Fruit fly (Drosophila melanogaster) whole organism, wandering third instar larva: ENCODE data around the gene CG6729.

ENCODE experiments used
- Abd-B ChIP-seq: fragments of >200 bp; optimal IDR thresholded peaks from 2 replicates; lab custom pipeline; 2017; ENCODE audit warnings: missing biosample characterization, missing genetic modification characterization
- CG32264 ChIP-seq: fragments of 200-800 bp; sonication (Bioruptor generic); optimal IDR thresholded peaks from 2 replicates; lab custom pipeline; 2016; ENCODE audit warnings: missing biosample characterization, missing genetic modification characterization
- CG9705 ChIP-seq: fragments of 200-800 bp; sonication (Bioruptor generic); optimal IDR thresholded peaks from 2 replicates; lab custom pipeline; 2018; ENCODE audit warnings: missing biosample characterization, mild to moderate bottlenecking, missing genetic modification characterization
- CrebA ChIP-seq: fragments of 200-800 bp; sonication (Bioruptor generic); optimal IDR thresholded peaks from 2 replicates; lab custom pipeline; 2016; ENCODE audit warnings: missing biosample characterization, mild to moderate bottlenecking, missing genetic modification characterization, borderline replicate concordance
- Dfd ChIP-seq: fragments of >200 bp; optimal IDR thresholded peaks from 2 replicates; lab custom pipeline; 2017; ENCODE audit warnings: missing biosample characterization, missing genetic modification characterization
- Dif ChIP-seq: fragments of 200-275, 200-300 bp; sonication (Bioruptor generic); optimal IDR thresholded peaks from 2 replicates; lab custom pipeline; 2018; ENCODE audit warnings: missing biosample characterization, missing genetic modification characterization; ENCODE audit not compliant: partially characterized antibody
- GATAd ChIP-seq: sonication (Bioruptor generic); optimal IDR thresholded peaks from 2 replicates; lab custom pipeline; 2016; ENCODE audit warnings: missing biosample characterization, missing genetic modification characterization
- HLH106 ChIP-seq: fragments of 200-800 bp; optimal IDR thresholded peaks from 3 replicates; lab custom pipeline; 2019; ENCODE audit warnings: missing biosample characterization, mild to moderate bottlenecking, missing genetic modification characterization, moderate library complexity
- Hnf4 ChIP-seq: fragments of 200-800 bp; sonication (Bioruptor generic); optimal IDR thresholded peaks from 2 replicates; lab custom pipeline; 2016; ENCODE audit warnings: missing biosample characterization, mild to moderate bottlenecking, missing genetic modification characterization
- Hr83 ChIP-seq: fragments of 200-300 bp; sonication (Bioruptor generic); optimal IDR thresholded peaks from 2 replicates; lab custom pipeline; 2016; ENCODE audit warnings: missing biosample characterization, mild to moderate bottlenecking, missing genetic modification characterization, moderate library complexity; ENCODE audit not compliant: poor library complexity, severe bottlenecking
- Jra ChIP-seq: sonication (Bioruptor generic); optimal IDR thresholded peaks from 2 replicates; lab custom pipeline; 2016; ENCODE audit warnings: missing biosample characterization, missing genetic modification characterization
- Myc ChIP-seq: fragments of >200 bp; optimal IDR thresholded peaks from 2 replicates; lab custom pipeline; 2017
- OdsH ChIP-seq: fragments of 200-800 bp; sonication (Bioruptor generic); optimal IDR thresholded peaks from 2 replicates; lab custom pipeline; 2016; ENCODE audit warnings: missing biosample characterization, mild to moderate bottlenecking, missing genetic modification characterization
- Rel ChIP-seq, 2 experiments: fragments of 200-800 bp; sonication (Bioruptor generic) in 1 of 2; optimal IDR thresholded peaks; 2 replicates in 1 of 2; 3 replicates in 1 of 2; lab custom pipeline; 2016 to 2019; ENCODE audit warnings: mild to moderate bottlenecking in 2 of 2, missing biosample characterization in 2 of 2, missing genetic modification characterization in 2 of 2, moderate library complexity in 1 of 2
- Sp1 ChIP-seq: fragments of 200-800 bp; sonication (Bioruptor generic); optimal IDR thresholded peaks from 3 replicates; lab custom pipeline; 2019; ENCODE audit warnings: missing biosample characterization, mild to moderate bottlenecking, missing genetic modification characterization, moderate library complexity
- Vsx2 ChIP-seq: fragments of 200-300, 225-300 bp; sonication (Bioruptor generic); optimal IDR thresholded peaks from 2 replicates; lab custom pipeline; 2018; ENCODE audit warnings: missing biosample characterization, missing genetic modification characterization; ENCODE audit not compliant: partially characterized antibody
- br ChIP-seq: fragments of 200-800 bp; sonication (Bioruptor generic); optimal IDR thresholded peaks from 2 replicates; lab custom pipeline; 2016; ENCODE audit warnings: missing biosample characterization, missing genetic modification characterization
- brk ChIP-seq: fragments of 200-800 bp; sonication (Bioruptor generic); optimal IDR thresholded peaks from 2 replicates; lab custom pipeline; 2016; ENCODE audit warnings: missing biosample characterization, mild to moderate bottlenecking, missing genetic modification characterization
- dl ChIP-seq, 2 experiments: fragments of 175-275, 200-275 bp in 1 of 2; fragments of 200-275 bp in 1 of 2; sonication (Bioruptor generic); optimal IDR thresholded peaks; lab custom pipeline; 2018; ENCODE audit warnings: mild to moderate bottlenecking in 2 of 2, missing biosample characterization in 2 of 2, missing genetic modification characterization in 2 of 2, moderate library complexity in 2 of 2; ENCODE audit not compliant: partially characterized antibody in 2 of 2, insufficient read depth in 1 of 2
- dsf ChIP-seq: sonication (Bioruptor generic); optimal IDR thresholded peaks from 2 replicates; lab custom pipeline; 2016; ENCODE audit warnings: missing biosample characterization, missing genetic modification characterization, borderline replicate concordance
- ey ChIP-seq: fragments of 200-800 bp; sonication (Bioruptor generic); optimal IDR thresholded peaks from 2 replicates; lab custom pipeline; 2016; ENCODE audit warnings: missing biosample characterization, missing genetic modification characterization
- foxo ChIP-seq, 2 experiments: fragments of 200-800 bp; sonication (Bioruptor generic); optimal IDR thresholded peaks; 2 replicates in 1 of 2; 3 replicates in 1 of 2; lab custom pipeline; 2016 to 2017; ENCODE audit warnings: missing biosample characterization in 2 of 2, missing genetic modification characterization in 2 of 2
- h ChIP-seq: fragments of 200-800 bp; sonication (Bioruptor generic); optimal IDR thresholded peaks from 3 replicates; lab custom pipeline; 2016; ENCODE audit warnings: missing biosample characterization, mild to moderate bottlenecking, missing genetic modification characterization
- psq ChIP-seq: fragments of 200-800 bp; sonication (Bioruptor generic); optimal IDR thresholded peaks from 3 replicates; lab custom pipeline; 2017; ENCODE audit warnings: missing biosample characterization, mild to moderate bottlenecking, missing genetic modification characterization, moderate library complexity
- rgr ChIP-seq: fragments of 200-800 bp; sonication (Bioruptor generic); optimal IDR thresholded peaks from 3 replicates; lab custom pipeline; 2016; ENCODE audit warnings: missing biosample characterization, mild to moderate bottlenecking, missing genetic modification characterization
- sv ChIP-seq: fragments of 200-800 bp; sonication (Bioruptor generic); optimal IDR thresholded peaks from 3 replicates; lab custom pipeline; 2016; ENCODE audit warnings: missing biosample characterization, missing genetic modification characterization
- usp ChIP-seq: fragments of >200 bp; optimal IDR thresholded peaks from 2 replicates; lab custom pipeline; 2017; ENCODE audit warnings: missing biosample characterization, missing genetic modification characterization
- woc ChIP-seq: sonication (Bioruptor generic); optimal IDR thresholded peaks from 2 replicates; lab custom pipeline; 2016; ENCODE audit warnings: missing biosample characterization, mild to moderate bottlenecking, missing genetic modification characterization

CG6729 gene

DNA sequence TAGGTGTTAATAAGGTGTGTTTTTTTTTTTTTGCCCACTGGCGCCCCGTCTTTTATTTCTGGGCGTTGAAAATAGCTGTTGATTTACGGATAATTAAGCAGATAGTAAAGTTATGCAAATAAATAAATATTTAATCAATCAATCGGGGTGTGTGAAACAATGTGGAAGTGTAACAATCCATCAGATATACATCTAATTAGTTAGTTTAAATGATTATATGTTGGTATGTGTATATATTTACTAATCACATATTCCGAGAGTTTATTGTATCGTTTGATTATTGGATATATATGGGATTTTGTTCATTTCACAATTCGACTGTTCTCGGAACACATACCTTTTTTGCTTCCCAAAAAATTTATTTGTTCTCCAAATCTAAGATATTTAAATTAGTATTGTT lies 46.2 kb upstream of the CG6729 start, which contains the start of gene CG31870:
Gene CG31870 (plus strand): TSS at position 301 of the 400 bp plus-strand sequence.
- TF ChIP-seq Myc (no peak), woc (GFP tag; lab: Kevin White, UChicago) (no peak), OdsH (no peak)

DNA sequence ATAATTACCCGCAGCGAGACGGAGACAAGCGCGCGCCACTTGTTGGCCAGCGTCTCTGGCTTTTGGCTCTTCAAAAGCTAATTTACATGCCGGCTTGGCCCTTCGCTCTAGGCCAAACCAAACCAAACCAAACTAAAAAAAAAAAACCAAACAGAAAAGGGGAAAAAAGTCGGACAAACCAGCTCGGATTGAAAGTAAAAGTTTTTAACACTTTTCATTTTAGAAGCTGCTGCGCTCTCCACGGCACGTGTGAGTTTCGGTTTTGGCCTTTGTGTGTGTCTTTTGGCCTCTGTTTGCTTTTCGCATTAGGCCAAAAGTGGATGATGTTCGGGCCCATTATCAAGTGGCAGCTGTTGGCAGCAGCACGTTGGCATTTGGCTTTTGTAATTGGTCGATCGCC lies 37.5 kb upstream of the CG6729 start:
- no peak for TF ChIP-seq Jra (GFP tag; lab: Kevin White, UChicago)
- no peak for TF ChIP-seq CG9705 (GFP tag; lab: Kevin White, UChicago)
- no peak for TF ChIP-seq h (GFP tag; lab: Kevin White, UChicago)
- TF ChIP-seq Vsx2, result no peak
- TF ChIP-seq ey (GFP tag; lab: Kevin White, UChicago), result no peak

DNA sequence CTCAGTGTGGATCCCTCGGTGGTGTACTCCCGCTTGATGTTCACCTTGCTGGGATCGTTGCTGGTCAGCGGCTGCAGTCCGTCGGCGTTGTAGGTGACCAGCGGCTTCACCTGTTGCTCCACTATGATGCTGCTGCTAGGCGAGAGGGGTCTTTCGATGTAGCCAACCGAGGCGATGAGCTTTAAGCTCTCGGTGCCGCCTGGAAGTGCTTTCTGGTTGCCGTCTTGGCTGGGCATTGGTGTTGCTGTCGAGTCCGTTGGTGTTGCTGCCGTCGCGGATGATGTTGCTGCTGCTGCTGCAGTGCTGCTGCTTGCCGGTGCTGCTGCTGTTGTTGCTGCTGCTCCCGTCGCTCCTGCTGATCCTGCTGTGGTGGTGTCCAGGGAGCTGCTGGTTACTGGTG lies 30.3 kb upstream of the CG6729 start:
- no peak for TF ChIP-seq Abd-B (GFP tag; lab: Kevin White, UChicago)
- TF ChIP-seq OdsH, result no peak
- TF ChIP-seq HLH106 (tag; lab: Kevin White, UChicago), result no peak
- no peak for TF ChIP-seq woc (GFP tag; lab: Kevin White, UChicago)
- TF ChIP-seq sv, result no peak
- no peak for TF ChIP-seq Hnf4
- no peak for TF ChIP-seq Hr83 (GFP tag; lab: Kevin White, UChicago)
- no peak for TF ChIP-seq Dfd (GFP tag; lab: Kevin White, UChicago)
- no peak for TF ChIP-seq Vsx2
- no peak for TF ChIP-seq Sp1 (GFP tag; lab: Kevin White, UChicago)
- no peak for TF ChIP-seq dl (GFP tag; optimal IDR thresholded peaks at IDR 0.05; lab: Kevin White, UChicago; ENCODE audit: insufficient read depth in 1 of 2, partially characterized antibody in 2 of 2)
- TF ChIP-seq, all 38 proteins: peak for 0

DNA sequence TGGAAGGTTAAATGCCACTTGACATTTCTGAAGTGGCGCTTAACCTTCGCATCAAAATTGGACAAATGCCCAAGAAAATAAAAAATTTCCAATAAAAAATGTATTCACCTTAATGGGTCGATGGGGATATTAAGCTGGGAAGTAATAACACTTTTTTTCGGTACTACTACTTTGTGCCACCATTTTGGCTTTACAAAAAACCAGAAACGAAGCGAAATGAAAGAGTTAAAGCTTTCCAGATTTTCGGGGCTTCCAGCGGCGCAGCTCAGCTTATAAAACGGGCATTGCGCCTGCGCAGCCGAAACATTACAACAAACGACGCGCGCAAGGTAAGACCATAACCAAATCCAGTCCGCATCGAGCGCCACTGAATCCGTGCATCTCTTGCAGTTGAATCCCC lies 26.8 kb upstream of the CG6729 start, which contains the start of gene CG17127:
Gene CG17127 (plus strand): TSS at position 301 of the 400 bp plus-strand sequence.
- TF ChIP-seq dsf (GFP tag; lab: Kevin White, UChicago) (no peak), Myc (no peak), CrebA (GFP tag; lab: Kevin White, UChicago) (no peak)

DNA sequence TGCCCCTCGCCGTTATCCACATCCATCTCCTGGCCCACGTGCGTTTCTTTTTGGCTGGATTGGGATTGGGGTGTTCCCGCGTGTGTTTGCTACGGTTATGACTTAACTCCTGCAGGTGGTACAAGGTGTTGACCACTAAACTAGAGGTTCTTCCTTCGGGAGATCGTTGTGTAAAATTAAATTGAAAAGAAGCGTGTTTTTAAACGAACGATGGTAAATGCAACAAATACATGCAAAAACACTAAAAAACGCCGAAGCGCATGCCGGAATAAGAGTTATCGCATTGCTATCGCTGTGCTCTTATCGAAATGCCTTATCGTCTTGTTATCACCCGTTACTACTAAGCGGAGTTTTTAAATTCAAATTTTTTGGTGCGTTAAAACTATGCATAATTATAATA lies 26.0 kb upstream of the CG6729 start, which contains the start of gene CG6724:
Gene CG6724 (minus strand): TSS at position 245 of the 400 bp plus-strand sequence.
- no peak for TF ChIP-seq Rel (GFP tag; optimal IDR thresholded peaks at IDR 0.05; lab: Kevin White, UChicago)
- TF ChIP-seq Rel (tag; optimal IDR thresholded peaks at IDR 0.05; lab: Kevin White, UChicago), result no peak
- TF ChIP-seq CG32264 (GFP tag; lab: Kevin White, UChicago), result no peak
- no peak for TF ChIP-seq CrebA (GFP tag; lab: Kevin White, UChicago)
- TF ChIP-seq brk (GFP tag; lab: Kevin White, UChicago), result no peak
- TF ChIP-seq GATAd (GFP tag; lab: Kevin White, UChicago), result no peak
- TF ChIP-seq psq (GFP tag; lab: Kevin White, UChicago), result no peak
- no peak for TF ChIP-seq usp (GFP tag; lab: Kevin White, UChicago)
- no peak for TF ChIP-seq Dif (GFP tag; lab: Kevin White, UChicago)
- no peak for TF ChIP-seq foxo (GFP tag; optimal IDR thresholded peaks at IDR 0.05; lab: Kevin White, UChicago)

DNA sequence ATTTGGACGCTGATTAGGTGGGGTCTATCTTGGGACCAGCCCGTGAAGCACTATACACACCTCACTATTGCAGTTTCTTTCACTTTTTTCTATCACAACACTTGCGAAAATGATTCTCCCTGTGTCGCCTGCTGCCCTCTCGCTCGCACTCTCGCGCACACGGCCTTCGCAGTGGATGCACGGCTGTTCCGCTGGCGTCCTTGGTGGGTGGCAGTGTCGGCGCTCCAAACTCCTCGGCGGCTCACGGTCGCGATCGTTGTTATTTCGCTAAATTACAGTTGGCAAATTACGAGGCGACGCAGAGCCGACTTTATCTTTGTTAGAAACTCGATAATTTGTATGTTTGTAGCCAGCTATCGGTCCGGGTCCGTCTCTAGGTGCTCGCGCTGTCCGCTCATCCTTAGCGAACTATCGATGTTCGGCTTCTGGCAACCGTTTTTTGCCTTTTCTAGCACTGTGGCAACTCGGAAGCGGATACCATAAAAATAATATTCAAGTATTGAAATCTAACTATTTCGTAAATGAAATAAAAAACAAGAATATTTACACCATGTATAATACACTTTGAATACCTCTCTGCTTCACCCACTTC lies 24.0 kb upstream of the CG6729 start, which contains the start of gene Ubc2:
Gene Ubc2 (minus strand): TSS at position 410 of the 592 bp plus-strand sequence.
- TF ChIP-seq Rel (GFP tag; optimal IDR thresholded peaks at IDR 0.05; lab: Kevin White, UChicago) (no peak), Rel (tag; optimal IDR thresholded peaks at IDR 0.05; lab: Kevin White, UChicago) (peak; percentile 22), rgr (GFP tag; lab: Kevin White, UChicago) (peak; percentile 14), HLH106 (tag; lab: Kevin White, UChicago) (no peak), sv (peak; percentile 12), Hr83 (GFP tag; lab: Kevin White, UChicago) (peak; percentile 62), br (GFP tag; lab: Kevin White, UChicago) (no peak)
